Worm (Caenorhabditis elegans) whole organism, L4 larva: Measurements from ENCODE around the gene glb-13.

ENCODE experiments used
- F37D6.2 ChIP-seq: sonication (generic microtip); optimal IDR thresholded peaks from 2 replicates; lab custom pipeline; 2016; ENCODE audit warnings: mild to moderate bottlenecking, missing genetic modification characterization, missing compliant biosample characterization
- F49E8.2 ChIP-seq: sonication (generic microtip); optimal IDR thresholded peaks from 2 replicates; lab custom pipeline; 2016; ENCODE audit warnings: missing compliant biosample characterization, mild to moderate bottlenecking, missing genetic modification characterization, borderline replicate concordance
- Y105C5A.15 ChIP-seq: fragments of 200-800 bp; sonication (Bioruptor generic); IDR thresholded peaks from 2 replicates; pipeline ENCODE4 v1.3.6; 2022; ENCODE audit warnings: missing genetic modification characterization, missing compliant biosample characterization
- Y48G9A.11 ChIP-seq: fragments of 200-800 bp; sonication (Bioruptor generic); IDR thresholded peaks from 2 replicates; pipeline ENCODE4 v1.3.6; 2022; ENCODE audit warnings: missing genetic modification reagents, missing genetic modification characterization, missing compliant biosample characterization
- Y5F2A.4 ChIP-seq: fragments of 200-800 bp; sonication (Bioruptor generic); optimal IDR thresholded peaks from 2 replicates; lab custom pipeline; 2018; ENCODE audit warnings: mild to moderate bottlenecking, missing genetic modification characterization, missing compliant biosample characterization
- ZK337.2 ChIP-seq: fragments of 200-800 bp; sonication (Bioruptor generic); IDR thresholded peaks from 2 replicates; pipeline ENCODE4 v1.3.6; 2022; ENCODE audit warnings: missing genetic modification reagents, missing genetic modification characterization, missing compliant biosample characterization
- aha-1 ChIP-seq: fragments of 150-350 bp; peaks from one replicate; lab custom pipeline; 2014; ENCODE audit warnings: missing biosample characterization, missing genetic modification characterization
- ceh-20 ChIP-seq: fragments of 200-800 bp; sonication (Bioruptor generic); IDR thresholded peaks from 2 replicates; pipeline ENCODE4 v1.3.6; 2022; ENCODE audit warnings: missing genetic modification reagents, missing genetic modification characterization, missing compliant biosample characterization
- ceh-28 ChIP-seq: fragments of 150-350 bp; optimal IDR thresholded peaks from 2 replicates; lab custom pipeline; 2014; ENCODE audit warnings: missing biosample characterization, missing genetic modification reagents, missing genetic modification characterization
- ceh-44 ChIP-seq: fragments of 200-800 bp; sonication (Bioruptor generic); IDR thresholded peaks from 2 replicates; pipeline ENCODE4 v1.3.6; 2022; ENCODE audit warnings: missing genetic modification reagents, missing genetic modification characterization, missing compliant biosample characterization
- ceh-62 ChIP-seq: sonication (generic microtip); optimal IDR thresholded peaks from 2 replicates; lab custom pipeline; 2017; ENCODE audit warnings: missing biosample characterization, missing genetic modification characterization
- ceh-82 ChIP-seq: sonication (generic microtip); optimal IDR thresholded peaks from 2 replicates; lab custom pipeline; 2017; ENCODE audit warnings: missing biosample characterization, missing genetic modification characterization
- ces-1 ChIP-seq: fragments of 150-350 bp; sonication (generic microtip); optimal IDR thresholded peaks from 4 replicates; lab custom pipeline; 2014; ENCODE audit warnings: missing biosample characterization, missing genetic modification reagents, missing genetic modification characterization
- cey-2 ChIP-seq: sonication (generic microtip); optimal IDR thresholded peaks from 3 replicates; lab custom pipeline; 2017; ENCODE audit warnings: missing genetic modification characterization, mild to moderate bottlenecking, missing compliant biosample characterization, antibody characterized with exemption, borderline replicate concordance; ENCODE audit not compliant: insufficient read depth
- ctbp-1 ChIP-seq: fragments of 200-800 bp; sonication (Bioruptor generic); IDR thresholded peaks from 2 replicates; pipeline ENCODE4 v1.3.6; 2022; ENCODE audit warnings: missing genetic modification reagents, missing genetic modification characterization, missing compliant biosample characterization
- daf-12 ChIP-seq: fragments of 150-350 bp; optimal IDR thresholded peaks from 2 replicates; lab custom pipeline; 2014; ENCODE audit warnings: missing biosample characterization, missing genetic modification reagents, missing genetic modification characterization
- daf-19 ChIP-seq: fragments of 200-800 bp; sonication (Bioruptor generic); conservative IDR thresholded peaks from 2 replicates; pipeline ENCODE4 v1.3.6; 2022; ENCODE audit warnings: missing genetic modification characterization, missing compliant biosample characterization
- dmd-6 ChIP-seq: fragments of 200-800 bp; sonication (Bioruptor generic); IDR thresholded peaks from 2 replicates; pipeline ENCODE4 v1.3.6; 2022; ENCODE audit warnings: missing genetic modification reagents, missing genetic modification characterization, missing compliant biosample characterization
- dmd-8 ChIP-seq: fragments of 200-800 bp; sonication (Bioruptor generic); IDR thresholded peaks from 2 replicates; pipeline ENCODE4 v1.3.6; 2022; ENCODE audit warnings: missing genetic modification characterization, missing compliant biosample characterization
- egl-27 ChIP-seq: sonication (generic microtip); optimal IDR thresholded peaks from 3 replicates; lab custom pipeline; 2017; ENCODE audit warnings: missing biosample characterization, missing genetic modification reagents, missing genetic modification characterization
- egl-43 ChIP-seq: fragments of 200-800 bp; sonication (Bioruptor generic); IDR thresholded peaks from 2 replicates; pipeline ENCODE4 v1.3.6; 2022; ENCODE audit warnings: missing genetic modification reagents, missing genetic modification characterization, missing compliant biosample characterization
- fkh-10 ChIP-seq: fragments of 150-350 bp; optimal IDR thresholded peaks from 2 replicates; lab custom pipeline; 2014; ENCODE audit warnings: missing biosample characterization, missing genetic modification reagents, missing genetic modification characterization
- hlh-30 ChIP-seq: sonication (generic microtip); optimal IDR thresholded peaks from 2 replicates; lab custom pipeline; 2017; ENCODE audit warnings: antibody characterized with exemption, mild to moderate bottlenecking, missing genetic modification characterization, missing compliant biosample characterization; ENCODE audit not compliant: insufficient read depth
- hmg-1.1 ChIP-seq: fragments of 200-800 bp; sonication (Bioruptor generic); IDR thresholded peaks from 2 replicates; pipeline ENCODE4 v1.3.6; 2022; ENCODE audit warnings: missing genetic modification reagents, missing genetic modification characterization, missing compliant biosample characterization
- jun-1 ChIP-seq: fragments of 150-350 bp; optimal IDR thresholded peaks from 2 replicates; lab custom pipeline; 2014; ENCODE audit warnings: missing biosample characterization, missing genetic modification reagents, missing genetic modification characterization
- lim-7 ChIP-seq: fragments of 200-800 bp; sonication (Bioruptor generic); IDR thresholded peaks from 2 replicates; pipeline ENCODE4 v1.3.6; 2022; ENCODE audit warnings: missing genetic modification characterization, missing compliant biosample characterization
- lin-1 ChIP-seq: fragments of 200-800 bp; sonication (Bioruptor generic); IDR thresholded peaks from 2 replicates; pipeline ENCODE4 v1.3.6; 2022; ENCODE audit warnings: missing genetic modification reagents, missing genetic modification characterization, missing compliant biosample characterization
- lin-29 ChIP-seq: fragments of 200-800 bp; sonication (Bioruptor generic); IDR thresholded peaks from 2 replicates; pipeline ENCODE4 v1.3.6; 2022; ENCODE audit warnings: missing genetic modification reagents, missing genetic modification characterization, missing compliant biosample characterization
- lin-38 ChIP-seq: fragments of 200-800 bp; sonication (Bioruptor generic); IDR thresholded peaks from 2 replicates; pipeline ENCODE4 v1.3.6; 2022; ENCODE audit warnings: missing genetic modification reagents, missing genetic modification characterization, missing compliant biosample characterization
- lir-3 ChIP-seq: sonication (generic microtip); optimal IDR thresholded peaks from 2 replicates; lab custom pipeline; 2016; ENCODE audit warnings: mild to moderate bottlenecking, missing genetic modification characterization, missing compliant biosample characterization
- lsy-2 ChIP-seq, 2 experiments: fragments of 150-350 bp in 1 of 2; sonication (generic microtip) in 1 of 2; optimal IDR thresholded peaks; 2 replicates each; lab custom pipeline; 2014 to 2017; ENCODE audit warnings: missing biosample characterization in 2 of 2, missing genetic modification characterization in 2 of 2
- madf-5 ChIP-seq, 2 experiments: fragments of 200-800 bp; sonication (Bioruptor generic); IDR thresholded peaks; 2 replicates each; pipeline ENCODE4 v1.3.6; 2022; ENCODE audit warnings: missing compliant biosample characterization in 2 of 2, missing genetic modification characterization in 2 of 2
- mep-1 ChIP-seq: fragments of 150-350 bp; sonication (generic microtip); optimal IDR thresholded peaks from 3 replicates; lab custom pipeline; 2014; ENCODE audit warnings: missing biosample characterization, missing genetic modification characterization
- mxl-2 ChIP-seq: fragments of 200-800 bp; sonication (Bioruptor generic); conservative IDR thresholded peaks from 2 replicates; pipeline ENCODE4 v1.3.6; 2022; ENCODE audit warnings: missing genetic modification reagents, missing genetic modification characterization, missing compliant biosample characterization
- mxl-3 ChIP-seq: fragments of 200-800 bp; sonication (Bioruptor generic); optimal IDR thresholded peaks from 2 replicates; lab custom pipeline; 2018; ENCODE audit warnings: mild to moderate bottlenecking, missing genetic modification characterization, missing compliant biosample characterization
- nhr-111 ChIP-seq: fragments of 200-800 bp; sonication (Bioruptor generic); optimal IDR thresholded peaks from 2 replicates; lab custom pipeline; 2018; ENCODE audit warnings: mild to moderate bottlenecking, missing genetic modification characterization, missing compliant biosample characterization
- nhr-41 ChIP-seq: fragments of 200-800 bp; sonication (Bioruptor generic); IDR thresholded peaks from 2 replicates; pipeline ENCODE4 v1.3.6; 2022; ENCODE audit warnings: missing genetic modification reagents, missing genetic modification characterization, missing compliant biosample characterization
- nhr-6 ChIP-seq: fragments of 150-350 bp; optimal IDR thresholded peaks from 2 replicates; lab custom pipeline; 2014; ENCODE audit warnings: missing biosample characterization, missing genetic modification characterization
- pha-4 ChIP-seq, 2 experiments: fragments of 150-350 bp in 1 of 2; fragments of 200-800 bp in 1 of 2; sonication (Bioruptor generic) in 1 of 2; IDR thresholded peaks in 1 of 2; optimal IDR thresholded peaks in 1 of 2; 2 replicates each; pipeline versions ENCODE4 v1.3.6 to Lab custom; 2014 to 2022; ENCODE audit warnings: missing genetic modification characterization in 2 of 2, missing genetic modification reagents in 2 of 2, missing biosample characterization in 1 of 2, missing compliant biosample characterization in 1 of 2
- saeg-2 ChIP-seq: fragments of 200-800 bp; sonication (Bioruptor generic); IDR thresholded peaks from 2 replicates; pipeline ENCODE4 v1.3.6; 2022; ENCODE audit warnings: missing genetic modification reagents, missing genetic modification characterization, missing compliant biosample characterization
- set-16 ChIP-seq: fragments of 200-800 bp; sonication (Bioruptor generic); IDR thresholded peaks from 2 replicates; pipeline ENCODE4 v1.3.6; 2022; ENCODE audit warnings: missing genetic modification reagents, missing genetic modification characterization, missing compliant biosample characterization
- snpc-1.2 ChIP-seq: fragments of 200-800 bp; sonication (Bioruptor generic); IDR thresholded peaks from 2 replicates; pipeline ENCODE4 v1.3.6; 2022; ENCODE audit warnings: missing genetic modification reagents, missing genetic modification characterization, missing compliant biosample characterization
- spr-1 ChIP-seq: sonication (generic microtip); optimal IDR thresholded peaks from 2 replicates; lab custom pipeline; 2016; ENCODE audit warnings: mild to moderate bottlenecking, missing genetic modification characterization, missing compliant biosample characterization
- spr-3 ChIP-seq: fragments of 200-800 bp; sonication (Bioruptor generic); optimal IDR thresholded peaks from 2 replicates; lab custom pipeline; 2018; ENCODE audit warnings: mild to moderate bottlenecking, missing genetic modification characterization, missing compliant biosample characterization
- tag-97 ChIP-seq: fragments of 200-800 bp; sonication (Bioruptor generic); IDR thresholded peaks from 2 replicates; pipeline ENCODE4 v1.3.6; 2022; ENCODE audit warnings: missing genetic modification characterization, missing compliant biosample characterization
- zag-1 ChIP-seq: fragments of 150-350 bp; optimal IDR thresholded peaks from 2 replicates; lab custom pipeline; 2014; ENCODE audit warnings: missing biosample characterization, missing genetic modification characterization
- zip-11 ChIP-seq: fragments of 200-800 bp; sonication (Bioruptor generic); IDR thresholded peaks from 2 replicates; pipeline ENCODE4 v1.3.6; 2022; ENCODE audit warnings: missing genetic modification characterization, missing compliant biosample characterization
- zip-2 ChIP-seq: fragments of 150-350 bp; optimal IDR thresholded peaks from 2 replicates; lab custom pipeline; 2014; ENCODE audit warnings: missing biosample characterization, missing genetic modification characterization
- ztf-11 ChIP-seq: fragments of 150-350 bp; optimal IDR thresholded peaks from 2 replicates; lab custom pipeline; 2014; ENCODE audit warnings: missing biosample characterization, missing genetic modification characterization

glb-13 gene

DNA sequence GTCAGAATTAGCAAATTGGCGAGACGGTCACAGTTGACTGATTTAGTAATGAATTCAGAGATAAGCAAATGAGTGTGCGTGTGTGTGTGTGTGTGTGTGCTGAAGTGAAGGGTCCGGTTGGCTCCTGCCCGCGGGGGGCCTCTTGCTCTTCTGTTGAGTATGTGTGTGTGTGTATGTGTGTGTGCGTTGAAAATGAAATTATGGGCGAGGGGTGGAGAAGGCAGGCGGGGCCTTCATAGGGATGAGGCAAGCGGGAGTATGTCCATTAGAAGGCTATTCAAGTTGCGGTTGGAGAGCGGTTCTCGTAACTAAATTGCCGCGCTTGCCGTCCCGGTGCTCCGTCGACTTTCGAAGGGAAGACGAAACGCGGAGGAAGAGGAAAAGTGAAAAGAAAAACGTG is 29.1 kb upstream of the glb-13 start:
- no peak for TF ChIP-seq ceh-44 (GFP tag; lab: Robert Waterston, UW)
- TF ChIP-seq ces-1, result peak; percentile 87
- TF ChIP-seq lin-38 (GFP tag; lab: Robert Waterston, UW), result no peak
- no peak for TF ChIP-seq mxl-2 (GFP tag; lab: Robert Waterston, UW)
- no peak for TF ChIP-seq zip-2
- TF ChIP-seq hmg-1.1, result no peak
- TF ChIP-seq zag-1 (tag; lab: Kevin White, UChicago), result no peak
- no peak for TF ChIP-seq nhr-111
- TF ChIP-seq madf-5 (GFP tag; IDR thresholded peaks at IDR 0.05; lab: Robert Waterston, UW), result no peak
- no peak for TF ChIP-seq mep-1
- TF ChIP-seq ceh-20 (GFP tag; lab: Robert Waterston, UW), result no peak
- no peak for TF ChIP-seq ztf-11 (tag; lab: Kevin White, UChicago)
- no peak for TF ChIP-seq lir-3 (tag; lab: Kevin White, UChicago)
- no peak for TF ChIP-seq mxl-3 (GFP tag; lab: Kevin White, UChicago)
- TF ChIP-seq Y105C5A.15 (GFP tag; lab: Robert Waterston, UW), result no peak
- TF ChIP-seq dmd-6, result no peak
- TF ChIP-seq snpc-1.2, result no peak
- TF ChIP-seq aha-1 (tag; lab: Kevin White, UChicago), result peak; percentile 52
- TF ChIP-seq ctbp-1 (GFP tag; lab: Robert Waterston, UW), result peak; percentile 51; the same call in 1 of the 2 replicates
- no peak for TF ChIP-seq egl-43 (GFP tag; lab: Robert Waterston, UW)
- TF ChIP-seq ceh-62 (tag; lab: Kevin White, UChicago), result no peak
- TF ChIP-seq F37D6.2 (tag; lab: Kevin White, UChicago), result peak; percentile 8
- no peak for TF ChIP-seq nhr-6 (tag; lab: Kevin White, UChicago)
- no peak for TF ChIP-seq hlh-30
- no peak for TF ChIP-seq Y5F2A.4
- no peak for TF ChIP-seq dmd-8
- TF ChIP-seq zip-11 (GFP tag; lab: Robert Waterston, UW), result no peak
- TF ChIP-seq ZK337.2, result no peak
- no peak for TF ChIP-seq jun-1
- no peak for TF ChIP-seq lin-1 (GFP tag; lab: Robert Waterston, UW)
- TF ChIP-seq lsy-2 (tag; optimal IDR thresholded peaks at IDR 0.05; lab: Kevin White, UChicago), result no peak
- TF ChIP-seq egl-27 (tag; lab: Kevin White, UChicago), result no peak
- no peak for TF ChIP-seq tag-97 (GFP tag; lab: Robert Waterston, UW)
- no peak for TF ChIP-seq lin-29 (GFP tag; lab: Robert Waterston, UW)
- TF ChIP-seq lim-7 (GFP tag; lab: Robert Waterston, UW), result no peak
- 0 out of 2 replicates have a peak, but pooled peaks have one; percentile 18 for TF ChIP-seq saeg-2
- TF ChIP-seq ceh-82 (tag; lab: Kevin White, UChicago), result no peak
- no peak for TF ChIP-seq daf-12 (tag; lab: Kevin White, UChicago)
- TF ChIP-seq daf-19, result no peak
- TF ChIP-seq nhr-41, result no peak
- TF ChIP-seq spr-3, result no peak
- peak; percentile 94 for TF ChIP-seq fkh-10 (GFP tag; lab: Kevin White, UChicago)
- TF ChIP-seq F49E8.2 (tag; lab: Kevin White, UChicago), result no peak
- TF ChIP-seq Y48G9A.11 (GFP tag; lab: Robert Waterston, UW), result no peak
- no peak for TF ChIP-seq set-16
- no peak for TF ChIP-seq spr-1
- no peak for TF ChIP-seq cey-2 (tag; lab: Kevin White, UChicago)
- no peak for TF ChIP-seq pha-4 (GFP tag; IDR thresholded peaks at IDR 0.05; lab: Robert Waterston, UW)
- TF ChIP-seq pha-4 (tag; optimal IDR thresholded peaks at IDR 0.05; lab: Kevin White, UChicago), result no peak
- no peak for TF ChIP-seq ceh-28 (tag; lab: Kevin White, UChicago)
